Worm (Caenorhabditis elegans): ENCODE results near the gene C25H3.14.

DNA sequence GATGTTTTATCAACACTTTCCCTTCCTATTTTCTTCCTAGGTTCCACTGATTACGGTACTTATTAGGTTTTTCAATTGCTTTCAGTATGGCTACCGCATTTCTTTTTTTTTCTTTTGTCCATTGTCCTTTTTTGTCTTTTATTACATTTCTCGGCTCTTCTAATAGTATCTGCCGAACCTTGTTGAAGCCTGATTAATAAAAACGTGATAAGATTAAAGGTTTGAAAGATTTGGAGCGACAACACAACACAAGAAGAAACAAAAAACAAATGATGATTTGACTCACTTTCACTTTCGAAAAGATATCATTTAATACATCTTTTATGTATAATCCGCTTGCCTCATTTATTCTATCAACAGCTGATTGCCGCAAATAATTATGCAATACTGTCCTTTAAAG, 29.9 kb upstream of the C25H3.14 start, which contains the start of gene C25H3.15:
- no peak for TF ChIP-seq ztf-29 (GFP tag; IDR thresholded peaks at IDR 0.05)
- no peak for TF ChIP-seq ref-1 (GFP tag; conservative IDR thresholded peaks at IDR 0.05)
- no peak for TF ChIP-seq cog-1 (tag; optimal IDR thresholded peaks at IDR 0.05)
- TF ChIP-seq flt-1 (GFP tag; IDR thresholded peaks at IDR 0.05), result no peak
